Worm (Caenorhabditis elegans) whole organism, L4 larva: Measurements from ENCODE around the gene nas-15.

Source experiments
- D1046.2 ChIP-seq: fragments of 200-800 bp; sonication (Bioruptor generic); IDR thresholded peaks from 2 replicates; pipeline ENCODE4 v1.3.6; 2022; ENCODE audit warnings: missing genetic modification characterization, missing compliant biosample characterization
- F10B5.3 ChIP-seq: sonication (generic microtip); optimal IDR thresholded peaks from 2 replicates; lab custom pipeline; 2016; ENCODE audit warnings: mild to moderate bottlenecking, missing genetic modification characterization, missing compliant biosample characterization
- F49E8.2 ChIP-seq: sonication (generic microtip); optimal IDR thresholded peaks from 2 replicates; lab custom pipeline; 2016; ENCODE audit warnings: missing compliant biosample characterization, mild to moderate bottlenecking, missing genetic modification characterization, borderline replicate concordance
- R02D3.7 ChIP-seq: fragments of 150-350 bp; sonication (generic microtip); optimal IDR thresholded peaks from 3 replicates; lab custom pipeline; 2014; ENCODE audit warnings: missing biosample characterization, missing genetic modification characterization
- T20F7.1 ChIP-seq: fragments of 200-800 bp; sonication (Bioruptor generic); optimal IDR thresholded peaks from 2 replicates; lab custom pipeline; 2018; ENCODE audit warnings: mild to moderate bottlenecking, missing genetic modification characterization, missing compliant biosample characterization
- T26A8.4 ChIP-seq: fragments of 200-800 bp; sonication (Bioruptor generic); IDR thresholded peaks from 2 replicates; pipeline ENCODE4 v1.3.6; 2022; ENCODE audit warnings: missing genetic modification characterization, missing compliant biosample characterization
- Y105C5A.15 ChIP-seq: fragments of 200-800 bp; sonication (Bioruptor generic); IDR thresholded peaks from 2 replicates; pipeline ENCODE4 v1.3.6; 2022; ENCODE audit warnings: missing genetic modification characterization, missing compliant biosample characterization
- Y5F2A.4 ChIP-seq: fragments of 200-800 bp; sonication (Bioruptor generic); optimal IDR thresholded peaks from 2 replicates; lab custom pipeline; 2018; ENCODE audit warnings: mild to moderate bottlenecking, missing genetic modification characterization, missing compliant biosample characterization
- aly-2 ChIP-seq: sonication (generic microtip); optimal IDR thresholded peaks from 2 replicates; lab custom pipeline; 2018; ENCODE audit warnings: missing biosample characterization, missing genetic modification characterization
- ama-1 ChIP-seq: fragments of 150-350 bp; optimal IDR thresholded peaks from 2 replicates; lab custom pipeline; 2014; ENCODE audit warnings: inconsistent platforms, mixed read lengths
- arid-1 ChIP-seq: fragments of 200-800 bp; sonication (Bioruptor generic); conservative IDR thresholded peaks from 2 replicates; pipeline ENCODE4 v1.3.6; 2022; ENCODE audit warnings: missing genetic modification reagents, missing genetic modification characterization, missing compliant biosample characterization
- attf-4 ChIP-seq: sonication (generic microtip); optimal IDR thresholded peaks from 3 replicates; lab custom pipeline; 2017; ENCODE audit warnings: missing biosample characterization, missing genetic modification characterization
- ceh-20 ChIP-seq: fragments of 200-800 bp; sonication (Bioruptor generic); IDR thresholded peaks from 2 replicates; pipeline ENCODE4 v1.3.6; 2022; ENCODE audit warnings: missing genetic modification reagents, missing genetic modification characterization, missing compliant biosample characterization
- ceh-28 ChIP-seq: fragments of 150-350 bp; optimal IDR thresholded peaks from 2 replicates; lab custom pipeline; 2014; ENCODE audit warnings: missing biosample characterization, missing genetic modification reagents, missing genetic modification characterization
- ces-1 ChIP-seq: fragments of 150-350 bp; sonication (generic microtip); optimal IDR thresholded peaks from 4 replicates; lab custom pipeline; 2014; ENCODE audit warnings: missing biosample characterization, missing genetic modification reagents, missing genetic modification characterization
- daf-8 ChIP-seq: fragments of 200-800 bp; sonication (Bioruptor generic); IDR thresholded peaks from 2 replicates; pipeline ENCODE4 v1.3.6; 2022; ENCODE audit warnings: missing genetic modification characterization, missing compliant biosample characterization
- dmd-6 ChIP-seq: fragments of 200-800 bp; sonication (Bioruptor generic); IDR thresholded peaks from 2 replicates; pipeline ENCODE4 v1.3.6; 2022; ENCODE audit warnings: missing genetic modification reagents, missing genetic modification characterization, missing compliant biosample characterization
- dve-1 ChIP-seq: sonication (generic microtip); optimal IDR thresholded peaks from 2 replicates; lab custom pipeline; 2017; ENCODE audit warnings: antibody characterized with exemption, mild to moderate bottlenecking, missing genetic modification characterization, missing compliant biosample characterization; ENCODE audit not compliant: insufficient read depth
- fkh-10 ChIP-seq: fragments of 150-350 bp; optimal IDR thresholded peaks from 2 replicates; lab custom pipeline; 2014; ENCODE audit warnings: missing biosample characterization, missing genetic modification reagents, missing genetic modification characterization
- hif-1 ChIP-seq, 2 experiments: sonication (generic microtip); optimal IDR thresholded peaks; 2 replicates each; lab custom pipeline; 2016 to 2017; ENCODE audit warnings: missing compliant biosample characterization in 2 of 2, missing genetic modification characterization in 2 of 2, missing genetic modification reagents in 2 of 2, missing genotype in 2 of 2, mild to moderate bottlenecking in 1 of 2
- lim-7 ChIP-seq: fragments of 200-800 bp; sonication (Bioruptor generic); IDR thresholded peaks from 2 replicates; pipeline ENCODE4 v1.3.6; 2022; ENCODE audit warnings: missing genetic modification characterization, missing compliant biosample characterization
- lin-1 ChIP-seq: fragments of 200-800 bp; sonication (Bioruptor generic); IDR thresholded peaks from 2 replicates; pipeline ENCODE4 v1.3.6; 2022; ENCODE audit warnings: missing genetic modification reagents, missing genetic modification characterization, missing compliant biosample characterization
- lin-29 ChIP-seq: fragments of 200-800 bp; sonication (Bioruptor generic); IDR thresholded peaks from 2 replicates; pipeline ENCODE4 v1.3.6; 2022; ENCODE audit warnings: missing genetic modification reagents, missing genetic modification characterization, missing compliant biosample characterization
- lin-38 ChIP-seq: fragments of 200-800 bp; sonication (Bioruptor generic); IDR thresholded peaks from 2 replicates; pipeline ENCODE4 v1.3.6; 2022; ENCODE audit warnings: missing genetic modification reagents, missing genetic modification characterization, missing compliant biosample characterization
- lin-39 ChIP-seq: fragments of 150-350 bp; optimal IDR thresholded peaks from 2 replicates; lab custom pipeline; 2014; ENCODE audit warnings: missing biosample characterization, missing genetic modification reagents, missing genetic modification characterization
- lir-3 ChIP-seq: sonication (generic microtip); optimal IDR thresholded peaks from 2 replicates; lab custom pipeline; 2016; ENCODE audit warnings: mild to moderate bottlenecking, missing genetic modification characterization, missing compliant biosample characterization
- lsy-2 ChIP-seq, 2 experiments: fragments of 150-350 bp in 1 of 2; sonication (generic microtip) in 1 of 2; optimal IDR thresholded peaks; 2 replicates each; lab custom pipeline; 2014 to 2017; ENCODE audit warnings: missing biosample characterization in 2 of 2, missing genetic modification characterization in 2 of 2
- mep-1 ChIP-seq: fragments of 150-350 bp; sonication (generic microtip); optimal IDR thresholded peaks from 3 replicates; lab custom pipeline; 2014; ENCODE audit warnings: missing biosample characterization, missing genetic modification characterization
- mxl-2 ChIP-seq: fragments of 200-800 bp; sonication (Bioruptor generic); conservative IDR thresholded peaks from 2 replicates; pipeline ENCODE4 v1.3.6; 2022; ENCODE audit warnings: missing genetic modification reagents, missing genetic modification characterization, missing compliant biosample characterization
- nhr-10 ChIP-seq: fragments of 150-350 bp; optimal IDR thresholded peaks from 2 replicates; lab custom pipeline; 2014; ENCODE audit warnings: missing biosample characterization, missing genetic modification characterization
- nhr-11 ChIP-seq: fragments of 150-350 bp; optimal IDR thresholded peaks from 2 replicates; lab custom pipeline; 2014; ENCODE audit warnings: missing biosample characterization, missing genetic modification characterization
- nhr-237 ChIP-seq: sonication (generic microtip); optimal IDR thresholded peaks from 2 replicates; lab custom pipeline; 2017; ENCODE audit warnings: missing biosample characterization, missing genetic modification characterization
- nhr-25 ChIP-seq: sonication (generic microtip); optimal IDR thresholded peaks from 2 replicates; lab custom pipeline; 2017; ENCODE audit warnings: missing genetic modification characterization, mild to moderate bottlenecking, missing compliant biosample characterization, antibody characterized with exemption, moderate library complexity, borderline replicate concordance; ENCODE audit not compliant: insufficient read depth
- nhr-28 ChIP-seq: fragments of 150-350 bp; optimal IDR thresholded peaks from 2 replicates; lab custom pipeline; 2014; ENCODE audit warnings: missing biosample characterization, missing genetic modification characterization
- nhr-48 ChIP-seq: sonication (generic microtip); optimal IDR thresholded peaks from 2 replicates; lab custom pipeline; 2016; ENCODE audit warnings: mild to moderate bottlenecking, missing genetic modification characterization, missing compliant biosample characterization
- nhr-76 ChIP-seq: fragments of 150-350 bp; optimal IDR thresholded peaks from 2 replicates; lab custom pipeline; 2014; ENCODE audit warnings: missing biosample characterization, missing genetic modification characterization
- pha-4 ChIP-seq, 2 experiments: fragments of 150-350 bp in 1 of 2; fragments of 200-800 bp in 1 of 2; sonication (Bioruptor generic) in 1 of 2; IDR thresholded peaks in 1 of 2; optimal IDR thresholded peaks in 1 of 2; 2 replicates each; pipeline versions ENCODE4 v1.3.6 to Lab custom; 2014 to 2022; ENCODE audit warnings: missing genetic modification characterization in 2 of 2, missing genetic modification reagents in 2 of 2, missing biosample characterization in 1 of 2, missing compliant biosample characterization in 1 of 2
- php-3 ChIP-seq: fragments of 200-800 bp; sonication (Bioruptor generic); IDR thresholded peaks from 2 replicates; pipeline ENCODE4 v1.3.6; 2022; ENCODE audit warnings: missing genetic modification reagents, missing genetic modification characterization, missing compliant biosample characterization
- pqm-1 ChIP-seq: sonication (generic microtip); optimal IDR thresholded peaks from 2 replicates; lab custom pipeline; 2017; ENCODE audit warnings: missing biosample characterization, missing genetic modification characterization
- saeg-2 ChIP-seq: fragments of 200-800 bp; sonication (Bioruptor generic); IDR thresholded peaks from 2 replicates; pipeline ENCODE4 v1.3.6; 2022; ENCODE audit warnings: missing genetic modification reagents, missing genetic modification characterization, missing compliant biosample characterization
- sdz-12 ChIP-seq: fragments of 200-800 bp; sonication (Bioruptor generic); optimal IDR thresholded peaks from 2 replicates; lab custom pipeline; 2018; ENCODE audit warnings: mild to moderate bottlenecking, missing genetic modification characterization, missing compliant biosample characterization
- skn-1 ChIP-seq: fragments of 150-350 bp; optimal IDR thresholded peaks from 2 replicates; lab custom pipeline; 2014; ENCODE audit warnings: missing biosample characterization, missing genetic modification characterization
- snpc-4 ChIP-seq: fragments of 150-350 bp; optimal IDR thresholded peaks from 2 replicates; lab custom pipeline; 2014; ENCODE audit warnings: missing biosample characterization, missing genetic modification characterization
- spr-3 ChIP-seq: fragments of 200-800 bp; sonication (Bioruptor generic); optimal IDR thresholded peaks from 2 replicates; lab custom pipeline; 2018; ENCODE audit warnings: mild to moderate bottlenecking, missing genetic modification characterization, missing compliant biosample characterization
- tag-97 ChIP-seq: fragments of 200-800 bp; sonication (Bioruptor generic); IDR thresholded peaks from 2 replicates; pipeline ENCODE4 v1.3.6; 2022; ENCODE audit warnings: missing genetic modification characterization, missing compliant biosample characterization
- tra-1 ChIP-seq: fragments of 200-800 bp; sonication (Bioruptor generic); IDR thresholded peaks from 2 replicates; pipeline ENCODE4 v1.3.6; 2022; ENCODE audit warnings: missing genetic modification reagents, missing genetic modification characterization, missing compliant biosample characterization
- unc-130 ChIP-seq: sonication (generic microtip); optimal IDR thresholded peaks from 2 replicates; lab custom pipeline; 2016; ENCODE audit warnings: missing genetic modification reagents, missing genetic modification characterization, missing compliant biosample characterization
- unc-62 ChIP-seq, 3 experiments: fragments of 150-350 bp in 1 of 3; sonication (generic microtip); optimal IDR thresholded peaks in 2 of 3; peaks in 1 of 3; 1 replicate in 1 of 3; 2 replicates in 2 of 3; lab custom pipeline; 2014 to 2017; ENCODE audit warnings: missing biosample characterization in 3 of 3, missing genetic modification characterization in 3 of 3, missing genetic modification reagents in 3 of 3, missing genotype in 1 of 3
- zfp-3 ChIP-seq: fragments of 200-800 bp; sonication (Bioruptor generic); conservative IDR thresholded peaks from 2 replicates; pipeline ENCODE4 v1.3.6; 2022; ENCODE audit warnings: missing genetic modification reagents, missing genetic modification characterization, missing compliant biosample characterization

Gene nas-15

ce11 chrX:825924-826323 lies 48.4 kb downstream of the nas-15 start (continued):
- TF ChIP-seq tag-97 (GFP tag; lab: Robert Waterston, UW), result no peak
- no peak for TF ChIP-seq T26A8.4 (GFP tag; lab: Robert Waterston, UW)
- TF ChIP-seq lin-38 (GFP tag; lab: Robert Waterston, UW), result no peak
- no peak for TF ChIP-seq php-3
- no peak for TF ChIP-seq nhr-11 (tag; lab: Kevin White, UChicago)
- TF ChIP-seq lin-39 (tag; lab: Kevin White, UChicago), result no peak
- no peak for TF ChIP-seq sdz-12 (GFP tag; lab: Kevin White, UChicago)
- TF ChIP-seq Y105C5A.15 (GFP tag; lab: Robert Waterston, UW), result no peak
- TF ChIP-seq mep-1 (tag; lab: Kevin White, UChicago), result peak; percentile 55
- no peak for TF ChIP-seq unc-62 (GFP tag; optimal IDR thresholded peaks at IDR 0.05 in 1 of 2; lab: Kevin White, UChicago)
- no peak for TF ChIP-seq unc-62 (tag; optimal IDR thresholded peaks at IDR 0.05; lab: Kevin White, UChicago)
- TF ChIP-seq ceh-20 (GFP tag; lab: Robert Waterston, UW), result no peak
- no peak for TF ChIP-seq dmd-6
- peak in 1 of 2 experiments; percentile 34 for TF ChIP-seq lsy-2 (tag; optimal IDR thresholded peaks at IDR 0.05; lab: Kevin White, UChicago)
- TF ChIP-seq tra-1, result no peak

ce11 chrX:827502-827901 lies 50.0 kb downstream of the nas-15 start:
- no peak for TF ChIP-seq snpc-4
- TF ChIP-seq lir-3 (tag; lab: Kevin White, UChicago), result no peak
- TF ChIP-seq hif-1 (tag; optimal IDR thresholded peaks at IDR 0.05; lab: Kevin White, UChicago), result peak in 1 of 2 experiments; percentile 45
- TF ChIP-seq nhr-10, result no peak
- TF ChIP-seq F49E8.2 (tag; lab: Kevin White, UChicago), result no peak
- no peak for TF ChIP-seq T20F7.1
- no peak for TF ChIP-seq R02D3.7 (tag; lab: Kevin White, UChicago)
- no peak for TF ChIP-seq lin-1 (GFP tag; lab: Robert Waterston, UW)
- no peak for TF ChIP-seq F10B5.3 (tag; lab: Kevin White, UChicago)
- TF ChIP-seq zfp-3 (GFP tag; lab: Robert Waterston, UW), result no peak
- no peak for TF ChIP-seq ceh-20 (GFP tag; lab: Robert Waterston, UW)
- TF ChIP-seq pqm-1 (tag; lab: Kevin White, UChicago), result no peak
- no peak for TF ChIP-seq php-3
- TF ChIP-seq saeg-2 (GFP tag; lab: Robert Waterston, UW), result no peak
- no peak for TF ChIP-seq arid-1 (GFP tag; lab: Robert Waterston, UW)
- no peak for TF ChIP-seq D1046.2 (GFP tag; lab: Robert Waterston, UW)
- TF ChIP-seq daf-8 (GFP tag; lab: Robert Waterston, UW), result no peak
- TF ChIP-seq nhr-48, result peak; percentile 27
- no peak for TF ChIP-seq ama-1 (lab: Kevin White, UChicago)
- no peak for TF ChIP-seq skn-1 (tag; lab: Kevin White, UChicago)
- no peak for TF ChIP-seq spr-3 (GFP tag; lab: Kevin White, UChicago)
- no peak for TF ChIP-seq attf-4 (tag; lab: Kevin White, UChicago)
- peak; percentile 89 for TF ChIP-seq fkh-10
- no peak for TF ChIP-seq unc-130 (GFP tag; lab: Kevin White, UChicago)
- TF ChIP-seq nhr-25 (tag; lab: Kevin White, UChicago), result peak; percentile 85
- TF ChIP-seq nhr-76 (tag; lab: Kevin White, UChicago), result no peak
- TF ChIP-seq ces-1, result peak; percentile 46
- TF ChIP-seq lin-29 (GFP tag; lab: Robert Waterston, UW), result no peak
- TF ChIP-seq ceh-28, result no peak
- TF ChIP-seq lin-38 (GFP tag; lab: Robert Waterston, UW), result no peak
- peak; percentile 38; the same call in 1 of the 2 replicates for TF ChIP-seq dmd-6
- TF ChIP-seq nhr-237 (tag; lab: Kevin White, UChicago), result no peak
- TF ChIP-seq Y5F2A.4 (GFP tag; lab: Kevin White, UChicago), result no peak
- peak; percentile 52 for TF ChIP-seq dve-1 (tag; lab: Kevin White, UChicago)
- no peak for TF ChIP-seq aly-2 (tag; lab: Kevin White, UChicago)
- no peak for TF ChIP-seq mxl-2 (GFP tag; lab: Robert Waterston, UW)
- peak; percentile 91 for TF ChIP-seq nhr-28
- no peak for TF ChIP-seq pha-4 (GFP tag; IDR thresholded peaks at IDR 0.05; lab: Robert Waterston, UW)
- TF ChIP-seq pha-4 (tag; optimal IDR thresholded peaks at IDR 0.05; lab: Kevin White, UChicago), result peak; percentile 90
- no peak for TF ChIP-seq tra-1
- TF ChIP-seq lim-7 (GFP tag; lab: Robert Waterston, UW), result no peak
